Worm (Caenorhabditis elegans) whole organism, young adult: ENCODE data around the gene asp-2.
A peak's percentile ranks its signal among the peaks of the same experiment; 100 is the strongest.

Experiments
- C17E4.6 ChIP-seq: fragments of 200-800 bp; sonication (Bioruptor generic); IDR thresholded peaks from 2 replicates; pipeline ENCODE4 v1.3.6; 2022; ENCODE audit warnings: missing genetic modification reagents, missing genetic modification characterization, missing compliant biosample characterization
- D2030.7 ChIP-seq: fragments of 200-800 bp; sonication (Bioruptor generic); IDR thresholded peaks from 2 replicates; pipeline ENCODE4 v1.3.6; 2022; ENCODE audit warnings: missing genetic modification reagents, missing genetic modification characterization, missing compliant biosample characterization
- F37B4.10 ChIP-seq: fragments of 200-800 bp; sonication (Bioruptor generic); IDR thresholded peaks from 2 replicates; pipeline ENCODE4 v1.3.6; 2022; ENCODE audit warnings: missing genetic modification characterization, missing compliant biosample characterization
- F55B11.4 ChIP-seq: sonication (generic microtip); optimal IDR thresholded peaks from 2 replicates; lab custom pipeline; 2016; ENCODE audit warnings: missing compliant biosample characterization, missing genetic modification characterization, borderline replicate concordance; ENCODE audit not compliant: insufficient read depth
- T07F8.4 ChIP-seq: sonication (generic microtip); optimal IDR thresholded peaks from 2 replicates; lab custom pipeline; 2016; ENCODE audit warnings: mild to moderate bottlenecking, missing genetic modification characterization, moderate library complexity, missing compliant biosample characterization
- Y56A3A.18 ChIP-seq: fragments of 200-800 bp; sonication (Bioruptor generic); IDR thresholded peaks from 2 replicates; pipeline ENCODE4 v1.3.6; 2022; ENCODE audit warnings: missing genetic modification reagents, missing genetic modification characterization, missing compliant biosample characterization
- Y67H2A.10 ChIP-seq: fragments of 200-800 bp; sonication (Bioruptor generic); conservative IDR thresholded peaks from 2 replicates; pipeline ENCODE4 v1.3.6; 2022; ENCODE audit warnings: missing genetic modification reagents, missing genetic modification characterization, missing compliant biosample characterization
- Y95B8A.8 ChIP-seq: fragments of 200-800 bp; sonication (Bioruptor generic); IDR thresholded peaks from 2 replicates; pipeline ENCODE4 v1.3.6; 2022; ENCODE audit warnings: missing genetic modification reagents, missing genetic modification characterization, missing compliant biosample characterization
- aptf-2 ChIP-seq: fragments of 200-800 bp; sonication (Bioruptor generic); conservative IDR thresholded peaks from 2 replicates; pipeline ENCODE4 v1.3.6; 2022; ENCODE audit warnings: missing genetic modification reagents, missing genetic modification characterization, missing compliant biosample characterization
- aptf-3 ChIP-seq: fragments of 200-800 bp; sonication (Bioruptor generic); IDR thresholded peaks from 2 replicates; pipeline ENCODE4 v1.3.6; 2022; ENCODE audit warnings: missing genetic modification characterization, missing compliant biosample characterization
- atf-7 ChIP-seq: sonication (generic microtip); optimal IDR thresholded peaks from 2 replicates; lab custom pipeline; 2017; ENCODE audit warnings: mild to moderate bottlenecking, missing genetic modification characterization, missing compliant biosample characterization
- attf-6 ChIP-seq: fragments of 200-800 bp; sonication (Bioruptor generic); IDR thresholded peaks from 2 replicates; pipeline ENCODE4 v1.3.6; 2022; ENCODE audit warnings: missing genetic modification reagents, missing genetic modification characterization, missing compliant biosample characterization
- cebp-1 ChIP-seq, 2 experiments: fragments of 200-800 bp in 1 of 2; sonication (Bioruptor generic) in 1 of 2; sonication (generic microtip) in 1 of 2; IDR thresholded peaks in 1 of 2; optimal IDR thresholded peaks in 1 of 2; 2 replicates each; pipeline versions ENCODE4 v1.3.6 to Lab custom; 2017 to 2022; ENCODE audit warnings: missing compliant biosample characterization in 2 of 2, missing genetic modification characterization in 2 of 2, mild to moderate bottlenecking in 1 of 2, missing genetic modification reagents in 1 of 2, moderate library complexity in 1 of 2
- cebp-2 ChIP-seq: fragments of 200-800 bp; sonication (Bioruptor generic); IDR thresholded peaks from 2 replicates; pipeline ENCODE4 v1.3.6; 2022; ENCODE audit warnings: missing genetic modification characterization, missing compliant biosample characterization
- ceh-27 ChIP-seq: fragments of 200-800 bp; sonication (Bioruptor generic); optimal IDR thresholded peaks from 2 replicates; lab custom pipeline; 2018; ENCODE audit warnings: mild to moderate bottlenecking, missing genetic modification characterization, moderate library complexity, missing compliant biosample characterization
- ceh-58 ChIP-seq: fragments of 200-800 bp; sonication (Bioruptor generic); IDR thresholded peaks from 2 replicates; pipeline ENCODE4 v1.3.6; 2022; ENCODE audit warnings: missing genetic modification characterization, missing compliant biosample characterization
- ceh-91 ChIP-seq: fragments of 200-800 bp; sonication (Bioruptor generic); IDR thresholded peaks from 2 replicates; pipeline ENCODE4 v1.3.6; 2022; ENCODE audit warnings: missing genetic modification reagents, missing genetic modification characterization, missing compliant biosample characterization
- dpl-1 ChIP-seq: fragments of 150-350 bp; optimal IDR thresholded peaks from 2 replicates; lab custom pipeline; 2014; ENCODE audit warnings: missing biosample characterization, missing genetic modification reagents, missing genetic modification characterization
- ets-4 ChIP-seq: fragments of 200-800 bp; sonication (Bioruptor generic); optimal IDR thresholded peaks from 2 replicates; lab custom pipeline; 2018; ENCODE audit warnings: mild to moderate bottlenecking, missing genetic modification characterization, missing compliant biosample characterization
- hlh-26 ChIP-seq: fragments of 200-800 bp; sonication (Bioruptor generic); conservative IDR thresholded peaks from 2 replicates; pipeline ENCODE4 v1.3.6; 2022; ENCODE audit warnings: missing genetic modification reagents, missing genetic modification characterization, missing compliant biosample characterization
- hrde-1 ChIP-seq: sonication (generic microtip); optimal IDR thresholded peaks from 2 replicates; lab custom pipeline; 2016; ENCODE audit warnings: missing genetic modification characterization, mild to moderate bottlenecking, missing compliant biosample characterization, moderate library complexity, missing genotype, missing genetic modification reagents, borderline replicate concordance
- hsf-1 ChIP-seq: fragments of 200-800 bp; sonication (Bioruptor generic); IDR thresholded peaks from 2 replicates; pipeline ENCODE4 v1.3.6; 2022; ENCODE audit warnings: missing genetic modification reagents, missing genetic modification characterization, missing compliant biosample characterization
- lag-1 ChIP-seq: fragments of 200-800 bp; sonication (Bioruptor generic); IDR thresholded peaks from 2 replicates; pipeline ENCODE4 v1.3.6; 2022; ENCODE audit warnings: missing genetic modification reagents, missing genetic modification characterization, missing compliant biosample characterization
- lin-40 ChIP-seq: sonication (generic microtip); optimal IDR thresholded peaks from 2 replicates; lab custom pipeline; 2016; ENCODE audit warnings: missing genetic modification characterization, mild to moderate bottlenecking, missing compliant biosample characterization, missing genotype, missing genetic modification reagents
- lsl-1 ChIP-seq: fragments of 200-800 bp; sonication (Bioruptor generic); optimal IDR thresholded peaks from 2 replicates; lab custom pipeline; 2018; ENCODE audit warnings: mild to moderate bottlenecking, missing genetic modification characterization, moderate library complexity, missing compliant biosample characterization
- mel-28 ChIP-seq: sonication (generic microtip); optimal IDR thresholded peaks from 2 replicates; lab custom pipeline; 2016; ENCODE audit warnings: borderline replicate concordance, mild to moderate bottlenecking, missing genetic modification characterization, missing compliant biosample characterization
- nhr-27 ChIP-seq: fragments of 200-800 bp; sonication (Bioruptor generic); optimal IDR thresholded peaks from 2 replicates; lab custom pipeline; 2018; ENCODE audit warnings: mild to moderate bottlenecking, missing genetic modification characterization, moderate library complexity, missing compliant biosample characterization
- nhr-80 ChIP-seq: sonication (generic microtip); optimal IDR thresholded peaks from 2 replicates; lab custom pipeline; 2016; ENCODE audit warnings: missing genetic modification characterization, missing compliant biosample characterization
- nhr-90 ChIP-seq: sonication (generic microtip); optimal IDR thresholded peaks from 2 replicates; lab custom pipeline; 2016; ENCODE audit warnings: missing genotype, mild to moderate bottlenecking, missing genetic modification characterization, missing compliant biosample characterization
- pbrm-1 ChIP-seq: fragments of 200-800 bp; sonication (Bioruptor generic); IDR thresholded peaks from 2 replicates; pipeline ENCODE4 v1.3.6; 2022; ENCODE audit warnings: missing genetic modification reagents, missing genetic modification characterization, missing compliant biosample characterization
- rec-8 ChIP-seq, 2 experiments: sonication (generic microtip); optimal IDR thresholded peaks; 2 replicates each; lab custom pipeline; 2016; ENCODE audit warnings: mild to moderate bottlenecking in 2 of 2, missing genetic modification characterization in 2 of 2, missing genetic modification reagents in 2 of 2, missing genotype in 2 of 2, missing biosample characterization in 1 of 2, missing compliant biosample characterization in 1 of 2, moderate library complexity in 1 of 2
- snpc-4 ChIP-seq, 5 experiments: fragments of 150-350 bp in 1 of 5; sonication (generic microtip) in 4 of 5; optimal IDR thresholded peaks; 2 replicates each; lab custom pipeline; 2014 to 2018; ENCODE audit warnings: missing genetic modification characterization in 5 of 5, missing biosample characterization in 3 of 5, antibody characterized with exemption in 2 of 5, mild to moderate bottlenecking in 2 of 5, missing compliant biosample characterization in 2 of 5, missing genotype in 2 of 5, moderate library complexity in 2 of 5, missing genetic modification reagents in 1 of 5
- sptf-2 ChIP-seq: fragments of 200-800 bp; sonication (Bioruptor generic); optimal IDR thresholded peaks from 2 replicates; lab custom pipeline; 2018; ENCODE audit warnings: mild to moderate bottlenecking, missing genetic modification characterization, missing compliant biosample characterization
- tbp1 ChIP-seq: fragments of 200-800 bp; sonication (Bioruptor generic); optimal IDR thresholded peaks from 2 replicates; lab custom pipeline; 2018; ENCODE audit warnings: mild to moderate bottlenecking, missing genetic modification characterization, missing compliant biosample characterization
- unc-130 ChIP-seq: sonication (generic microtip); optimal IDR thresholded peaks from 2 replicates; lab custom pipeline; 2016; ENCODE audit warnings: missing genetic modification reagents, missing genetic modification characterization, missing compliant biosample characterization
- xnd-1 ChIP-seq: sonication (generic microtip); optimal IDR thresholded peaks from 2 replicates; lab custom pipeline; 2016; ENCODE audit warnings: missing genotype, missing genetic modification reagents, missing genetic modification characterization, missing compliant biosample characterization
- zfh-2 ChIP-seq: fragments of 200-800 bp; sonication (Bioruptor generic); conservative IDR thresholded peaks from 2 replicates; pipeline ENCODE4 v1.3.6; 2022; ENCODE audit warnings: missing genetic modification reagents, missing genetic modification characterization, missing compliant biosample characterization
- ztf-18 ChIP-seq: sonication (generic microtip); optimal IDR thresholded peaks from 2 replicates; lab custom pipeline; 2016; ENCODE audit warnings: missing genotype, mild to moderate bottlenecking, missing genetic modification characterization, missing compliant biosample characterization
- ztf-22 ChIP-seq: fragments of 200-800 bp; sonication (Bioruptor generic); optimal IDR thresholded peaks from 2 replicates; lab custom pipeline; 2018; ENCODE audit warnings: mild to moderate bottlenecking, missing genetic modification characterization, moderate library complexity, missing compliant biosample characterization
- ztf-26 ChIP-seq: sonication (generic microtip); optimal IDR thresholded peaks from 2 replicates; lab custom pipeline; 2017; ENCODE audit warnings: missing genetic modification characterization, missing compliant biosample characterization

Gene asp-2

DNA sequence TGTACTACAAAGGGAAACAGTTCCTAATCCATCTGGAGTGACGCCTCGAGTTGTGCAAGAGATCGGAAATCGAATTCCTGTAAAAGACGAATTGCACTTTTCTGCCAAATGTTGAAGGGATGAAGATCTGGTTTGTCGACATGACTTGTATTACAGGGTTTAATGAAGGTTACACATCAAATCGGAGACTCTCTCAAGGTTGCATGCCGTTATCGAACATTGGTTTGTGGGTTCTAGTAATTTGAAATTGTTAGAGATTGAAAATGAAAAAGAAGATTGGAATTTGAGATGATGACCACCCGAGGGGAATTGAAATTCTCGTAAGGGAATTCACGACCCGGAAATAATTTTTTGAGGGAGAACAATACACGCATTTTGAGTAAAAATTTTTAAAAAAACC, 36.6 kb upstream of the asp-2 start:
- no peak for TF ChIP-seq ztf-22 (GFP tag; lab: Kevin White, UChicago)
- TF ChIP-seq lsl-1 (GFP tag; lab: Kevin White, UChicago) = no peak
- TF ChIP-seq cebp-2 (GFP tag; lab: Robert Waterston, UW) = no peak
- TF ChIP-seq lin-40 (tag; lab: Kevin White, UChicago) = no peak
- TF ChIP-seq Y56A3A.18 (GFP tag; lab: Robert Waterston, UW) = no peak
- no peak for TF ChIP-seq sptf-2 (GFP tag; lab: Kevin White, UChicago)
- TF ChIP-seq T07F8.4 = no peak
- TF ChIP-seq hsf-1 (GFP tag; lab: Robert Waterston, UW) = no peak
- no peak for TF ChIP-seq ztf-26 (tag; lab: Kevin White, UChicago)

DNA sequence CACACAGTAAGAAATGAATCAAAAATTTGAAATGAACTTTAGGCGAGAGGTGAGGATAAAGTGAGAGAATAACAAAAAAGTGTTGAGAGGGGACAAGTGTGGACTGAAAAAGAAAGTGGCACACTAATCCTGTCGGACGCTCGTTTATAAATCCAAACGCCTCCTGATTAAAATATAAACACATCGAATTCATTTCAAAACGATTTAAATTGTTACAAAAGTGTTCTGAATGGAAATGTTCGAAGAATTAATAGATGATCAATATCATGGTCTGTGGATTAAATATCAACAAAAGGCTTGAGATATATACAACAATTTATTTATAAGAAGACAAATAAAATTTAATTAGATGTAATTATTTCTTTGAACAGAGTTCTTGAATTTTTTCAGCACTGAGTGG, 34.8 kb upstream of the asp-2 start, which contains the start of gene B0222.11:
Gene B0222.11, minus strand, starts transcription at position 101 of the 400 bp plus-strand sequence.
- TF ChIP-seq unc-130 (no peak), xnd-1 (tag; lab: Kevin White, UChicago) (no peak), F55B11.4 (no peak), dpl-1 (GFP tag; lab: Kevin White, UChicago) (no peak), rec-8 (tag; optimal IDR thresholded peaks at IDR 0.05; lab: Kevin White, UChicago) (no peak), hlh-26 (GFP tag; lab: Robert Waterston, UW) (no peak), tbp1 (no peak), ztf-18 (no peak), D2030.7 (GFP tag; lab: Robert Waterston, UW) (no peak), pbrm-1 (GFP tag; lab: Robert Waterston, UW) (no peak), nhr-27 (no peak)

DNA sequence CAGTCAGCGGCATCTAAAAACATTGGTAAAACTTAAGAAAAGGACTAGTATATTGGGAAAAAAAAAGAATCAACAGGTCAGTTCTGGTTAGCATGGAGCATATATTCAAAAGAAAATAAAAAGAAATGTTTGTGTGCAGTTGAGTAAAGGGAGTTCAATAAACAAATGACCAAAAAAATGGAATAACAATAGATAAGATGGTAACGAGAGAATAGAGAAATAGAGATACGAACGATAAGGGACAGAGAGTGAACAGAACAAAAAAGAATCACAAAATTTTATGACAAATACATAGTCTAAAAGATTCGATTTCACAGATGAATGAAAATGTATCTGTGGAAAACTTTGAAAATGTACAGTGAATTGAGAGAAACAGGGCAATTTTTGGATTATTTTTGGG, 29.9 kb upstream of the asp-2 start, which contains the start of gene gad-3:
Gene gad-3, minus strand, starts transcription at position 17 of the 400 bp plus-strand sequence.
- TF ChIP-seq mel-28 (tag; lab: Kevin White, UChicago) = no peak
- peak; percentile 60 for TF ChIP-seq nhr-80 (tag; lab: Kevin White, UChicago)
- no peak for TF ChIP-seq ztf-22 (GFP tag; lab: Kevin White, UChicago)
- TF ChIP-seq snpc-4 (GFP tag; optimal IDR thresholded peaks at IDR 0.05; lab: Kevin White, UChicago) = no peak
- no peak for TF ChIP-seq snpc-4 (tag; optimal IDR thresholded peaks at IDR 0.05; lab: Kevin White, UChicago)
- no peak for TF ChIP-seq hrde-1 (tag; lab: Kevin White, UChicago)
- TF ChIP-seq ceh-91 (GFP tag; lab: Robert Waterston, UW) = no peak

DNA sequence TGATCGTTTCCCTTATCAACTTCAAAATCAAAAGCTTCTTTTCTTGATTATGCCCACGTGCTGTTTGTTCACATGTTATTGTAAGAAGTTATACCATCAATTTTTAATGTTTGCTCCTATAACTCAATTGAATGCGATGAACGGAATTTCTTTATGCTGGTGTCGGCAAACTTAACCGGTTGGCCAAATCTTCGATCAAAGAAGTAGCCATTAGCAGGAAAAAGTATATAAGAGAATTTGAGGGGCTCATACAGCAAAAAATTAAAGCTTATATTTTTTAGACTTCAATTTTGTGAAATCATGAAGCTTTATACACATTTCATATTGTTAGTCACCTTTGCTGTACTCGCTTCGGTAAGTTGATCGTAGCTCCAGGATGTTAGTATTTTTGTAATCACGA, 29.1 kb upstream of the asp-2 start, which contains the start of gene pqn-16:
Gene pqn-16, plus strand, starts transcription at position 301 of the 400 bp plus-strand sequence.
- no peak for TF ChIP-seq ceh-27 (GFP tag; lab: Kevin White, UChicago)
- no peak for TF ChIP-seq atf-7 (tag; lab: Kevin White, UChicago)
- TF ChIP-seq aptf-2 (GFP tag; lab: Robert Waterston, UW) = no peak
- no peak for TF ChIP-seq zfh-2 (GFP tag; lab: Robert Waterston, UW)
- TF ChIP-seq nhr-90 (tag; lab: Kevin White, UChicago) = no peak
- TF ChIP-seq ceh-58 (GFP tag; lab: Robert Waterston, UW) = no peak
- TF ChIP-seq F37B4.10 (GFP tag; lab: Robert Waterston, UW) = no peak
- TF ChIP-seq D2030.7 (GFP tag; lab: Robert Waterston, UW) = no peak
- TF ChIP-seq C17E4.6 (GFP tag; lab: Robert Waterston, UW) = no peak
- TF ChIP-seq hsf-1 (GFP tag; lab: Robert Waterston, UW) = no peak
- TF ChIP-seq attf-6 = no peak
- TF ChIP-seq Y95B8A.8 (GFP tag; lab: Robert Waterston, UW) = no peak
- no peak for TF ChIP-seq aptf-3
- TF ChIP-seq lag-1 (GFP tag; lab: Robert Waterston, UW) = no peak
- no peak for TF ChIP-seq hlh-26 (GFP tag; lab: Robert Waterston, UW)
- no peak for TF ChIP-seq mel-28 (tag; lab: Kevin White, UChicago)
- TF ChIP-seq cebp-1 (GFP tag; IDR thresholded peaks at IDR 0.05; lab: Robert Waterston, UW) = no peak
- no peak for TF ChIP-seq cebp-1 (tag; optimal IDR thresholded peaks at IDR 0.05; lab: Kevin White, UChicago)
- no peak for TF ChIP-seq Y67H2A.10 (GFP tag; lab: Robert Waterston, UW)
- no peak for TF ChIP-seq ets-4 (GFP tag; lab: Kevin White, UChicago)
- TF ChIP-seq, all 124 proteins: peak for 0
